Fruit fly (Drosophila melanogaster): ENCODE data around the gene Cyp4g1.

DNA sequence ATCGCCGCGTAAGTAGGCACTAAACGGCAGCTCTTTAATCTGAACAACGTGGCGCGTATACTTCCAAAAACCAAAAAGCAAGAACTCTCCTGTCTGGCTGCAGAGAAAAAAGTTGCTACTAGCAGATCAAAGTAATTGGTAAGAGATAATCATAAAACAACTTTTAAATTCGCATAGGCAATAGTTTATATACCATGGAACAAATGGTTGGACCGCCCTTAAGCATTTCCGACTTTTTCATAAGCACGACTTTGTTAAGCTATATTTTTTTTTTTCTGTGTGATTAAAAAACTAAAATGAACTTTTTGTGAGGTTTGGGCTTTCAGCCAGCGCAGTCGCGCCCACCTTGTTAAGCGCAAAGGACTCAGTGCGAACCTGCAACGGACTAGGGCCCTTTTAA lies 43.6 kb downstream of the Cyp4g1 start:
- TF ChIP-seq usp (GFP tag; optimal IDR thresholded peaks at IDR 0.05) (no peak), Dfd (GFP tag; optimal IDR thresholded peaks at IDR 0.05) (no peak), Abd-B (GFP tag; optimal IDR thresholded peaks at IDR 0.05) (no peak), psq (GFP tag; optimal IDR thresholded peaks at IDR 0.05) (no peak)

Measured in whole organism, wandering third instar larva.